Worm (Caenorhabditis elegans): ENCODE measurements around the gene srx-96.

DNA sequence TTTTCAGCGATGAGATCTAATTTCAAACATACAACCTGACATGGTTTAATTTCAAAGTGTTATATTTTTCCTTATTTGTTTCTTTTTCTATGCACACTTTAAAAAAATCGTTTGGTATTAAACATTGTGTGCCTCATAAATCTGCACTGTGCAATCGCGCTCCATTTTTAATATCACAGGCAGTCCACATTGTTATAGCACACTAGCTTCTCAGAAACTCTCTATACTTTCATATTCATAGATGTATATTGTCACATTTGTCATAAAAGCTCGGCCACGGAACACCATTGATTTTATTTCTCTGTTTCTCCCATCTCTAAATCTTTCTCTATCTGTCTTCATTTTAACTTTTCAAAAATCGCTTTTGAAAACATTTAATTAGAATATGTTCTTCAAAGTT, 46.2 kb downstream of the srx-96 start:
- TF ChIP-seq nhr-28 (tag; optimal IDR thresholded peaks at IDR 0.05), result no peak
- TF ChIP-seq unc-62 (GFP tag; optimal IDR thresholded peaks at IDR 0.05), result no peak
- no peak for TF ChIP-seq snpc-4 (tag; optimal IDR thresholded peaks at IDR 0.05)
- TF ChIP-seq nhr-12 (tag; optimal IDR thresholded peaks at IDR 0.05), result no peak
- TF ChIP-seq ces-1 (GFP tag; optimal IDR thresholded peaks at IDR 0.05), result peak; percentile 32
- TF ChIP-seq pha-4 (tag; optimal IDR thresholded peaks at IDR 0.05), result no peak

Measured in whole organism, mixed stage, embryonic.